Worm (Caenorhabditis elegans) whole organism, L4 larva: ENCODE results near the gene unc-8.

Source experiments
- F10B5.3 ChIP-seq: sonication (generic microtip); optimal IDR thresholded peaks from 2 replicates; lab custom pipeline; 2016; ENCODE audit warnings: mild to moderate bottlenecking, missing genetic modification characterization, missing compliant biosample characterization
- F37D6.2 ChIP-seq: sonication (generic microtip); optimal IDR thresholded peaks from 2 replicates; lab custom pipeline; 2016; ENCODE audit warnings: mild to moderate bottlenecking, missing genetic modification characterization, missing compliant biosample characterization
- F44E2.7 ChIP-seq: fragments of 200-800 bp; sonication (Bioruptor generic); IDR thresholded peaks from 2 replicates; pipeline ENCODE4 v2.1.2; 2022; ENCODE audit warnings: missing genetic modification characterization, missing compliant biosample characterization
- R02D3.7 ChIP-seq: fragments of 150-350 bp; sonication (generic microtip); optimal IDR thresholded peaks from 3 replicates; lab custom pipeline; 2014; ENCODE audit warnings: missing biosample characterization, missing genetic modification characterization
- T26A8.4 ChIP-seq: fragments of 200-800 bp; sonication (Bioruptor generic); IDR thresholded peaks from 2 replicates; pipeline ENCODE4 v1.3.6; 2022; ENCODE audit warnings: missing genetic modification characterization, missing compliant biosample characterization
- Y75B8A.6 ChIP-seq: fragments of 200-800 bp; sonication (Bioruptor generic); IDR thresholded peaks from 2 replicates; pipeline ENCODE4 v1.3.6; 2022; ENCODE audit warnings: missing genetic modification reagents, missing genetic modification characterization, missing compliant biosample characterization
- ZK337.2 ChIP-seq: fragments of 200-800 bp; sonication (Bioruptor generic); IDR thresholded peaks from 2 replicates; pipeline ENCODE4 v1.3.6; 2022; ENCODE audit warnings: missing genetic modification reagents, missing genetic modification characterization, missing compliant biosample characterization
- ZK546.5 ChIP-seq, 2 experiments: sonication (generic microtip); optimal IDR thresholded peaks; 2 replicates each; lab custom pipeline; 2017; ENCODE audit warnings: missing biosample characterization in 2 of 2, missing genetic modification characterization in 2 of 2
- aha-1 ChIP-seq: fragments of 150-350 bp; peaks from one replicate; lab custom pipeline; 2014; ENCODE audit warnings: missing biosample characterization, missing genetic modification characterization
- aly-2 ChIP-seq: sonication (generic microtip); optimal IDR thresholded peaks from 2 replicates; lab custom pipeline; 2018; ENCODE audit warnings: missing biosample characterization, missing genetic modification characterization
- ceh-82 ChIP-seq: sonication (generic microtip); optimal IDR thresholded peaks from 2 replicates; lab custom pipeline; 2017; ENCODE audit warnings: missing biosample characterization, missing genetic modification characterization
- cey-2 ChIP-seq: sonication (generic microtip); optimal IDR thresholded peaks from 3 replicates; lab custom pipeline; 2017; ENCODE audit warnings: missing genetic modification characterization, mild to moderate bottlenecking, missing compliant biosample characterization, antibody characterized with exemption, borderline replicate concordance; ENCODE audit not compliant: insufficient read depth
- ctbp-1 ChIP-seq: fragments of 200-800 bp; sonication (Bioruptor generic); IDR thresholded peaks from 2 replicates; pipeline ENCODE4 v1.3.6; 2022; ENCODE audit warnings: missing genetic modification reagents, missing genetic modification characterization, missing compliant biosample characterization
- daf-16 ChIP-seq, 3 experiments: sonication (generic microtip); optimal IDR thresholded peaks; 2 replicates each; lab custom pipeline; 2016 to 2017; ENCODE audit warnings: missing genetic modification characterization in 3 of 3, missing genetic modification reagents in 3 of 3, mild to moderate bottlenecking in 2 of 3, missing compliant biosample characterization in 2 of 3, missing biosample characterization in 1 of 3, moderate library complexity in 1 of 3
- daf-8 ChIP-seq: fragments of 200-800 bp; sonication (Bioruptor generic); IDR thresholded peaks from 2 replicates; pipeline ENCODE4 v1.3.6; 2022; ENCODE audit warnings: missing genetic modification characterization, missing compliant biosample characterization
- dmd-9 ChIP-seq: fragments of 200-800 bp; sonication (Bioruptor generic); IDR thresholded peaks from 2 replicates; pipeline ENCODE4 v1.3.6; 2022; ENCODE audit warnings: missing genetic modification reagents, missing genetic modification characterization, missing compliant biosample characterization
- dpl-1 ChIP-seq: fragments of 150-350 bp; optimal IDR thresholded peaks from 2 replicates; lab custom pipeline; 2014; ENCODE audit warnings: missing biosample characterization, missing genetic modification reagents, missing genetic modification characterization
- duxl-1 ChIP-seq: sonication (generic microtip); optimal IDR thresholded peaks from 2 replicates; lab custom pipeline; 2016; ENCODE audit warnings: mild to moderate bottlenecking, missing genetic modification characterization, moderate library complexity, missing compliant biosample characterization; ENCODE audit not compliant: poor library complexity
- dve-1 ChIP-seq: sonication (generic microtip); optimal IDR thresholded peaks from 2 replicates; lab custom pipeline; 2017; ENCODE audit warnings: antibody characterized with exemption, mild to moderate bottlenecking, missing genetic modification characterization, missing compliant biosample characterization; ENCODE audit not compliant: insufficient read depth
- egl-27 ChIP-seq: sonication (generic microtip); optimal IDR thresholded peaks from 3 replicates; lab custom pipeline; 2017; ENCODE audit warnings: missing biosample characterization, missing genetic modification reagents, missing genetic modification characterization
- fos-1 ChIP-seq: fragments of 150-350 bp; optimal IDR thresholded peaks from 2 replicates; lab custom pipeline; 2014; ENCODE audit warnings: missing biosample characterization, missing genetic modification characterization
- gei-8 ChIP-seq: fragments of 200-800 bp; sonication (Bioruptor generic); optimal IDR thresholded peaks from 2 replicates; lab custom pipeline; 2018; ENCODE audit warnings: mild to moderate bottlenecking, missing genetic modification characterization, missing compliant biosample characterization
- hlh-11 ChIP-seq: fragments of 200-800 bp; sonication (Bioruptor generic); optimal IDR thresholded peaks from 2 replicates; lab custom pipeline; 2018; ENCODE audit warnings: mild to moderate bottlenecking, missing genetic modification characterization, missing compliant biosample characterization
- hlh-30 ChIP-seq: sonication (generic microtip); optimal IDR thresholded peaks from 2 replicates; lab custom pipeline; 2017; ENCODE audit warnings: antibody characterized with exemption, mild to moderate bottlenecking, missing genetic modification characterization, missing compliant biosample characterization; ENCODE audit not compliant: insufficient read depth
- hmg-1.1 ChIP-seq: fragments of 200-800 bp; sonication (Bioruptor generic); IDR thresholded peaks from 2 replicates; pipeline ENCODE4 v1.3.6; 2022; ENCODE audit warnings: missing genetic modification reagents, missing genetic modification characterization, missing compliant biosample characterization
- jun-1 ChIP-seq: fragments of 150-350 bp; optimal IDR thresholded peaks from 2 replicates; lab custom pipeline; 2014; ENCODE audit warnings: missing biosample characterization, missing genetic modification reagents, missing genetic modification characterization
- lin-1 ChIP-seq: fragments of 200-800 bp; sonication (Bioruptor generic); IDR thresholded peaks from 2 replicates; pipeline ENCODE4 v1.3.6; 2022; ENCODE audit warnings: missing genetic modification reagents, missing genetic modification characterization, missing compliant biosample characterization
- lin-13 ChIP-seq: fragments of 150-350 bp; optimal IDR thresholded peaks from 2 replicates; lab custom pipeline; 2014; ENCODE audit warnings: missing biosample characterization, missing genetic modification reagents, missing genetic modification characterization
- lsy-2 ChIP-seq, 2 experiments: fragments of 150-350 bp in 1 of 2; sonication (generic microtip) in 1 of 2; optimal IDR thresholded peaks; 2 replicates each; lab custom pipeline; 2014 to 2017; ENCODE audit warnings: missing biosample characterization in 2 of 2, missing genetic modification characterization in 2 of 2
- mdl-1 ChIP-seq, 2 experiments: fragments of 150-350 bp in 1 of 2; sonication (generic microtip) in 1 of 2; optimal IDR thresholded peaks; 2 replicates each; lab custom pipeline; 2014 to 2017; ENCODE audit warnings: missing biosample characterization in 2 of 2, missing genetic modification characterization in 2 of 2
- mep-1 ChIP-seq: fragments of 150-350 bp; sonication (generic microtip); optimal IDR thresholded peaks from 3 replicates; lab custom pipeline; 2014; ENCODE audit warnings: missing biosample characterization, missing genetic modification characterization
- mxl-2 ChIP-seq: fragments of 200-800 bp; sonication (Bioruptor generic); conservative IDR thresholded peaks from 2 replicates; pipeline ENCODE4 v1.3.6; 2022; ENCODE audit warnings: missing genetic modification reagents, missing genetic modification characterization, missing compliant biosample characterization
- mxl-3 ChIP-seq: fragments of 200-800 bp; sonication (Bioruptor generic); optimal IDR thresholded peaks from 2 replicates; lab custom pipeline; 2018; ENCODE audit warnings: mild to moderate bottlenecking, missing genetic modification characterization, missing compliant biosample characterization
- nhr-237 ChIP-seq: sonication (generic microtip); optimal IDR thresholded peaks from 2 replicates; lab custom pipeline; 2017; ENCODE audit warnings: missing biosample characterization, missing genetic modification characterization
- nhr-28 ChIP-seq: fragments of 150-350 bp; optimal IDR thresholded peaks from 2 replicates; lab custom pipeline; 2014; ENCODE audit warnings: missing biosample characterization, missing genetic modification characterization
- nhr-42 ChIP-seq: fragments of 200-800 bp; sonication (Bioruptor generic); IDR thresholded peaks from 2 replicates; pipeline ENCODE4 v1.3.6; 2022; ENCODE audit warnings: missing genetic modification characterization, missing compliant biosample characterization
- nhr-6 ChIP-seq: fragments of 150-350 bp; optimal IDR thresholded peaks from 2 replicates; lab custom pipeline; 2014; ENCODE audit warnings: missing biosample characterization, missing genetic modification characterization
- nhr-76 ChIP-seq: fragments of 150-350 bp; optimal IDR thresholded peaks from 2 replicates; lab custom pipeline; 2014; ENCODE audit warnings: missing biosample characterization, missing genetic modification characterization
- nhr-77 ChIP-seq: fragments of 150-350 bp; optimal IDR thresholded peaks from 2 replicates; lab custom pipeline; 2014; ENCODE audit warnings: missing biosample characterization, missing genetic modification characterization
- php-3 ChIP-seq: fragments of 200-800 bp; sonication (Bioruptor generic); IDR thresholded peaks from 2 replicates; pipeline ENCODE4 v1.3.6; 2022; ENCODE audit warnings: missing genetic modification reagents, missing genetic modification characterization, missing compliant biosample characterization
- pqm-1 ChIP-seq: sonication (generic microtip); optimal IDR thresholded peaks from 2 replicates; lab custom pipeline; 2017; ENCODE audit warnings: missing biosample characterization, missing genetic modification characterization
- snpc-1.2 ChIP-seq: fragments of 200-800 bp; sonication (Bioruptor generic); IDR thresholded peaks from 2 replicates; pipeline ENCODE4 v1.3.6; 2022; ENCODE audit warnings: missing genetic modification reagents, missing genetic modification characterization, missing compliant biosample characterization
- snpc-4 ChIP-seq: fragments of 150-350 bp; optimal IDR thresholded peaks from 2 replicates; lab custom pipeline; 2014; ENCODE audit warnings: missing biosample characterization, missing genetic modification characterization
- unc-130 ChIP-seq: sonication (generic microtip); optimal IDR thresholded peaks from 2 replicates; lab custom pipeline; 2016; ENCODE audit warnings: missing genetic modification reagents, missing genetic modification characterization, missing compliant biosample characterization
- unc-39 ChIP-seq: sonication (generic microtip); optimal IDR thresholded peaks from 2 replicates; lab custom pipeline; 2017; ENCODE audit warnings: missing biosample characterization, missing genetic modification characterization
- zfp-2 ChIP-seq: sonication (generic microtip); optimal IDR thresholded peaks from 2 replicates; lab custom pipeline; 2016; ENCODE audit warnings: mild to moderate bottlenecking, missing genetic modification characterization, missing compliant biosample characterization
- zip-2 ChIP-seq: fragments of 150-350 bp; optimal IDR thresholded peaks from 2 replicates; lab custom pipeline; 2014; ENCODE audit warnings: missing biosample characterization, missing genetic modification characterization
- ztf-7 ChIP-seq: fragments of 150-350 bp; optimal IDR thresholded peaks from 2 replicates; lab custom pipeline; 2014; ENCODE audit warnings: missing biosample characterization, missing genetic modification characterization

unc-8 gene

DNA sequence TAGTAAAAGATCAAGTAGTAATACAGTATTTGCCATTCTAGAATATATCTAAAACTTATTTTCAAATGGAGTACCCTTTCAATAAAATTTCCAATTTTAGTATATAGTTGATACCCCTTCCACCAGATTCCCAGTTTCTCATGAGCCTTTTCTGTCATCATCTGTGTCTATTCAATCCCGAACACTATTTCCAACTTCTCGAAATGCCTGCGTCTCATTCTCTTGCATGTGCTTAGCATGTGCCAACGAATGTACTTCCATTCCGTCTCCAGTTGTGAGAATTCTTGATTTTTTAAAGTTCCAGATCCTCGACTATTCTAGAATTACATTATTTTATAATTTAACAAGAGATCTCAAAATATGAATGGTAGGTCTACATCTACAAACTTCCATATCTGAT lies 30.4 kb upstream of the unc-8 start, which contains the start of gene C42D4.18:
Gene C42D4.18, plus strand, starts transcription at position 231 of the 400 bp plus-strand sequence.
- TF ChIP-seq mxl-3 (peak; percentile 5), ZK546.5 (tag; optimal IDR thresholded peaks at IDR 0.05; lab: Kevin White, UChicago) (no peak), mdl-1 (tag; optimal IDR thresholded peaks at IDR 0.05; lab: Kevin White, UChicago) (peak in 1 of 2 experiments; percentile 65), snpc-1.2 (no peak), hmg-1.1 (peak; percentile 28; the same call in 1 of the 2 replicates), mxl-2 (GFP tag; lab: Robert Waterston, UW) (peak; percentile 29; the same call in 1 of the 2 replicates), ZK337.2 (GFP tag; lab: Robert Waterston, UW) (no peak), F44E2.7 (no peak), nhr-6 (tag; lab: Kevin White, UChicago) (no peak), egl-27 (tag; lab: Kevin White, UChicago) (no peak), hlh-30 (peak; percentile 86), fos-1 (tag; lab: Kevin White, UChicago) (no peak), F37D6.2 (no peak), nhr-237 (tag; lab: Kevin White, UChicago) (no peak), duxl-1 (tag; lab: Kevin White, UChicago) (no peak), aly-2 (no peak), nhr-42 (GFP tag; lab: Robert Waterston, UW) (no peak), lsy-2 (tag; optimal IDR thresholded peaks at IDR 0.05; lab: Kevin White, UChicago) (peak in 1 of 2 experiments; percentile 39)

DNA sequence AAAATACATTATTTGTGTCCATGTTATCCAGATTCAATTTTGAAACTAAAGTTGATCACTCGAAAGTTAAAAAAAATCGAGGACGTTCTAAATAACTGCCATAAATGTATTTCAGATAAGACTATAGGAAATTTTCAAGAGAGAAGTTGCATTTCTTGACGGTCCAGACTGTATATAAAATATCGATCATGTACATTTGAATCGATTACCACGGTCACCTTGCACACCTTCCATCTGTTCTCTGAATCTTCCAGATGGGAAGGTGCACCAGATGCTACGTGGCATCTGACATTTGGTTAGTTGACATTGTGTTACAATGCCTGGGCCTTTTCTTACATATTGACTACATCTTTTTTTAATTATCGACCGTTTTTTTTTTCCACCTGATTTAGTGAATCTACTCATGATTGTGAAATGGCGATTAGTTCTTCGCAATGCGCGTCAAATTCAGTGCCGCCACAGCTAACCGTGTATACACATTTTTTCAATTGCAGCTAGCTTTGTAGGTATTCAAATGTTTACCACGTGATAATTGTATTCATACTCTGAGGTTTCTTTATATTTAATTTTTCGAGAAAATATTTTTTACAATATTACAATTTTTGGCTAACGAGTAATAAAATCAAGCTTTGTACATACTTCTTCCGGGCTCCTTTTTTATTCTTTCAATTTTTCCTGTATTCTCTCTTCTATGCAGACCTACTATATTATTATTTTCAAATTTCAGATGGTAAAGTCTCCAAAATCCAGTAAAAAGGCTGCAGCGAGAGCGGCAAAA lies 28.8 kb upstream of the unc-8 start, which contains the start of gene skr-16:
Gene skr-16, plus strand, starts transcription at position 728 of the 778 bp plus-strand sequence.
- TF ChIP-seq dpl-1 (peak; percentile 48), unc-130 (no peak), unc-39 (tag; lab: Kevin White, UChicago) (no peak), dve-1 (peak; percentile 45), Y75B8A.6 (no peak), aly-2 (no peak), daf-8 (GFP tag; lab: Robert Waterston, UW) (no peak), nhr-42 (GFP tag; lab: Robert Waterston, UW) (no peak), aha-1 (tag; lab: Kevin White, UChicago) (peak; percentile 29), lin-13 (GFP tag; lab: Kevin White, UChicago) (no peak), nhr-6 (tag; lab: Kevin White, UChicago) (no peak), F10B5.3 (tag; lab: Kevin White, UChicago) (no peak), gei-8 (GFP tag; lab: Kevin White, UChicago) (no peak), mep-1 (tag; lab: Kevin White, UChicago) (no peak), nhr-76 (tag; lab: Kevin White, UChicago) (no peak), mdl-1 (tag; optimal IDR thresholded peaks at IDR 0.05; lab: Kevin White, UChicago) (peak in 1 of 2 experiments; percentile 54), snpc-4 (tag; lab: Kevin White, UChicago) (no peak), jun-1 (tag; lab: Kevin White, UChicago) (no peak), zfp-2 (tag; lab: Kevin White, UChicago) (no peak), fos-1 (tag; lab: Kevin White, UChicago) (no peak), hlh-11 (tag; lab: Kevin White, UChicago) (no peak), R02D3.7 (tag; lab: Kevin White, UChicago) (no peak), php-3 (GFP tag; lab: Robert Waterston, UW) (no peak), nhr-77 (tag; lab: Kevin White, UChicago) (no peak), ceh-82 (tag; lab: Kevin White, UChicago) (no peak), nhr-28 (tag; lab: Kevin White, UChicago) (no peak), cey-2 (tag; lab: Kevin White, UChicago) (no peak), pqm-1 (no peak), ctbp-1 (no peak), lin-1 (GFP tag; lab: Robert Waterston, UW) (no peak), F44E2.7 (no peak), ztf-7 (tag; lab: Kevin White, UChicago) (no peak), daf-16 (GFP tag; optimal IDR thresholded peaks at IDR 0.05; lab: Kevin White, UChicago) (no peak), daf-16 (tag; optimal IDR thresholded peaks at IDR 0.05; lab: Kevin White, UChicago) (peak; percentile 33), dmd-9 (GFP tag; lab: Robert Waterston, UW) (no peak), zip-2 (tag; lab: Kevin White, UChicago) (no peak), duxl-1 (tag; lab: Kevin White, UChicago) (no peak), T26A8.4 (no peak)
